Fruit fly (Drosophila melanogaster) whole organism, embryonic: Measurements from ENCODE around the gene tra.

Experiments
- Adf1 ChIP-seq: fragments of 200-800 bp; sonication (Bioruptor generic); IDR thresholded peaks from 2 replicates; pipeline ENCODE4 v1.3.6; 2022; ENCODE audit warnings: missing biosample characterization, missing genetic modification characterization
- BtbVII ChIP-seq: fragments of 200-800 bp; sonication (Bioruptor generic); optimal IDR thresholded peaks from 3 replicates; lab custom pipeline; 2017; ENCODE audit warnings: missing biosample characterization, mild to moderate bottlenecking, missing genetic modification characterization
- CG11456 ChIP-seq: fragments of 200-800 bp; sonication (Bioruptor generic); IDR thresholded peaks from 3 replicates; pipeline ENCODE4 v1.3.6; 2022; ENCODE audit warnings: missing biosample characterization, missing genetic modification characterization
- CG11696 ChIP-seq: fragments of 200-800 bp; sonication (Bioruptor generic); IDR thresholded peaks from 2 replicates; pipeline ENCODE4 v1.3.6; 2022; ENCODE audit warnings: missing biosample characterization, missing genetic modification characterization
- CG13894 ChIP-seq: fragments of 200-800 bp; sonication (Bioruptor generic); optimal IDR thresholded peaks from 3 replicates; lab custom pipeline; 2018; ENCODE audit warnings: missing biosample characterization, mild to moderate bottlenecking, missing genetic modification characterization, moderate library complexity
- CG15601 ChIP-seq: fragments of 200-800 bp; sonication (Bioruptor generic); optimal IDR thresholded peaks from 3 replicates; lab custom pipeline; 2019; ENCODE audit warnings: missing biosample characterization, mild to moderate bottlenecking, missing genetic modification characterization, moderate library complexity
- CG17328 ChIP-seq: fragments of 200-800 bp; sonication (Bioruptor generic); IDR thresholded peaks from 2 replicates; pipeline ENCODE4 v1.3.6; 2022; ENCODE audit warnings: missing biosample characterization, missing genetic modification characterization
- CG17568 ChIP-seq: fragments of 200-800 bp; sonication (Bioruptor generic); optimal IDR thresholded peaks from 2 replicates; lab custom pipeline; 2018; ENCODE audit warnings: missing biosample characterization, mild to moderate bottlenecking, missing genetic modification characterization, moderate library complexity
- CG18599 ChIP-seq: fragments of 200-800 bp; sonication (Bioruptor generic); optimal IDR thresholded peaks from 3 replicates; lab custom pipeline; 2017; ENCODE audit warnings: missing biosample characterization, missing genetic modification characterization, mild to moderate bottlenecking, moderate library complexity, missing genetic modification reagents
- CG32532 ChIP-seq: fragments of 200-800 bp; sonication (Bioruptor generic); IDR thresholded peaks from 2 replicates; pipeline ENCODE4 v1.3.6; 2022; ENCODE audit warnings: missing biosample characterization, missing genetic modification characterization
- CG34224 ChIP-seq: fragments of 200-800 bp; sonication (Bioruptor generic); IDR thresholded peaks from 3 replicates; pipeline ENCODE4 v1.3.6; 2022; ENCODE audit warnings: missing biosample characterization, missing genetic modification characterization; ENCODE audit not compliant: partially characterized antibody
- CG4617 ChIP-seq: fragments of 200-800 bp; sonication (Bioruptor generic); optimal IDR thresholded peaks from 3 replicates; lab custom pipeline; 2016; ENCODE audit warnings: missing biosample characterization, missing genetic modification characterization, borderline replicate concordance
- CG5180 ChIP-seq: fragments of 200-800 bp; sonication (Bioruptor generic); optimal IDR thresholded peaks from 3 replicates; lab custom pipeline; 2017; ENCODE audit warnings: missing biosample characterization, missing genetic modification characterization, mild to moderate bottlenecking, moderate library complexity, missing genetic modification reagents
- CG6854 ChIP-seq: fragments of 200-800 bp; sonication (Bioruptor generic); optimal IDR thresholded peaks from 3 replicates; lab custom pipeline; 2017; ENCODE audit warnings: missing biosample characterization, mild to moderate bottlenecking, missing genetic modification characterization
- Deaf1 ChIP-seq: fragments of 200-800 bp; optimal IDR thresholded peaks from 3 replicates; lab custom pipeline; 2019; ENCODE audit warnings: missing biosample characterization, mild to moderate bottlenecking, missing genetic modification characterization, moderate library complexity
- Hmr ChIP-seq: fragments of 200-800 bp; sonication (Bioruptor generic); optimal IDR thresholded peaks from 3 replicates; lab custom pipeline; 2017; ENCODE audit warnings: mild to moderate bottlenecking, missing biosample characterization, missing genetic modification reagents, missing genetic modification characterization
- Jarid2 ChIP-seq: fragments of 200-800 bp; sonication (Bioruptor generic); optimal IDR thresholded peaks from 3 replicates; lab custom pipeline; 2017; ENCODE audit warnings: mild to moderate bottlenecking, missing biosample characterization, missing genetic modification reagents, missing genetic modification characterization
- Mad ChIP-seq: fragments of 200-800 bp; sonication (Bioruptor generic); optimal IDR thresholded peaks from 2 replicates; lab custom pipeline; 2016; ENCODE audit warnings: missing biosample characterization, missing genetic modification characterization
- Spps ChIP-seq: fragments of 200-800 bp; sonication (Bioruptor generic); optimal IDR thresholded peaks from 2 replicates; lab custom pipeline; 2018; ENCODE audit warnings: missing biosample characterization, mild to moderate bottlenecking, missing genetic modification characterization
- abd-A ChIP-seq: fragments of 200-800 bp; sonication (Bioruptor generic); optimal IDR thresholded peaks from 3 replicates; lab custom pipeline; 2019; ENCODE audit warnings: missing biosample characterization, mild to moderate bottlenecking, missing genetic modification characterization, moderate library complexity
- crol ChIP-seq: fragments of 200-800 bp; sonication (Bioruptor generic); IDR thresholded peaks from 2 replicates; pipeline ENCODE4 v1.3.6; 2022; ENCODE audit warnings: missing biosample characterization, missing genetic modification characterization
- inv ChIP-seq: fragments of 200-800 bp; sonication (Bioruptor generic); IDR thresholded peaks from 2 replicates; pipeline ENCODE4 v1.3.6; 2022; ENCODE audit warnings: missing biosample characterization, missing genetic modification characterization; ENCODE audit not compliant: partially characterized antibody
- lab ChIP-seq: fragments of 200-800 bp; sonication (Bioruptor generic); optimal IDR thresholded peaks from 3 replicates; lab custom pipeline; 2017; ENCODE audit warnings: missing biosample characterization, missing genetic modification characterization, mild to moderate bottlenecking, moderate library complexity, missing genetic modification reagents
- lola ChIP-seq, 3 experiments: fragments of >200 bp in 2 of 3; fragments of 200-800 bp in 1 of 3; sonication (Bioruptor generic) in 1 of 3; optimal IDR thresholded peaks; 2 replicates each; lab custom pipeline; 2017 to 2019; ENCODE audit warnings: missing biosample characterization in 3 of 3, missing genetic modification characterization in 3 of 3, mild to moderate bottlenecking in 1 of 3, moderate library complexity in 1 of 3
- nmo ChIP-seq: fragments of 200-800 bp; sonication (Bioruptor generic); optimal IDR thresholded peaks from 2 replicates; lab custom pipeline; 2018; ENCODE audit warnings: missing biosample characterization, mild to moderate bottlenecking, missing genetic modification characterization, moderate library complexity
- oc ChIP-seq: fragments of 200-800 bp; sonication (Bioruptor generic); optimal IDR thresholded peaks from 2 replicates; lab custom pipeline; 2018; ENCODE audit warnings: missing biosample characterization, mild to moderate bottlenecking, missing genetic modification characterization, moderate library complexity
- odd ChIP-seq: fragments of 200-800 bp; sonication (Bioruptor generic); optimal IDR thresholded peaks from 2 replicates; lab custom pipeline; 2017; ENCODE audit warnings: missing biosample characterization, mild to moderate bottlenecking, missing genetic modification characterization
- psq ChIP-seq: fragments of 200-800 bp; sonication (Bioruptor generic); optimal IDR thresholded peaks from 2 replicates; lab custom pipeline; 2017; ENCODE audit warnings: missing biosample characterization, missing genetic modification characterization
- ranshi ChIP-seq: fragments of 200-800 bp; sonication (Bioruptor generic); IDR thresholded peaks from 2 replicates; pipeline ENCODE4 v1.3.6; 2022; ENCODE audit warnings: missing biosample characterization, missing genetic modification characterization
- scrt ChIP-seq: fragments of 200-800 bp; sonication (Bioruptor generic); optimal IDR thresholded peaks from 2 replicates; lab custom pipeline; 2018; ENCODE audit warnings: missing biosample characterization, mild to moderate bottlenecking, missing genetic modification characterization, moderate library complexity
- sd ChIP-seq: fragments of 200-800 bp; sonication (Bioruptor generic); optimal IDR thresholded peaks from 3 replicates; lab custom pipeline; 2018; ENCODE audit warnings: missing biosample characterization, mild to moderate bottlenecking, missing genetic modification characterization, moderate library complexity
- ttk ChIP-seq: fragments of 200-800 bp; sonication (Bioruptor generic); IDR thresholded peaks from 2 replicates; pipeline ENCODE4 v2.1.2; 2022; ENCODE audit warnings: missing biosample characterization, missing genetic modification characterization
- unc-4 ChIP-seq: fragments of 200-800 bp; sonication (Bioruptor generic); IDR thresholded peaks from 2 replicates; pipeline ENCODE4 v1.3.6; 2022; ENCODE audit warnings: missing biosample characterization, missing genetic modification characterization; ENCODE audit not compliant: partially characterized antibody

tra gene

DNA sequence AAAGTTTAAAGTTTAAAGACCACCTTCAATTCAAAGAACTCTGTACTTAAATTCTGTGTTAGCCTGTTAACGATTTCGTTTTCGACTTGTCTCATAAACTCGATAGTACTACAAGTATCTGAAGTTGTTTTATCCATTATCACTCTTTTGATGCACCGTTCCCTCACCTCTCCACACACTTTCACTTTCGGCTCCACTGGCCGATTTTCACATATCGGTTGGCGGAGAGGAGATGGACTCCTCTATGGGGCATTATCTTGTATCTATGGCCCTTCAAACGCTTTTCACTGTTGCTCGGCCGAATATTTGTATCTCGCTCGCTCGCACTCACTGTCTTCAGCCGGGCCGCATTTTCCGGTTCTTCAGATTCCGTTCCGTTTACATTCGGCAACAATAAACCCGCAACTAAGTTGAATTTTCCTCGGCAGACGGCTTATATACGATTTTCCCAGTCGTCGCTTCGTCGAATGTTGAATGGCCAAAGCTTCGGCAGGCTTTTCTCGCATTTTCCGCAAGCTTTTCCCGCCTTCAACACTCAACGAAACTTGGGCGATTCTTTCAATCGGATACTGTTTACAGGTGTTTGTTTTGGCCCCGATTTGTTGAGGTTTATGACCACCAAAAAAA is 47.7 kb downstream of the tra start, which contains the start of gene CG43373 (continued):
- TF ChIP-seq CG34224 (GFP tag; lab: Robert Waterston, UW) = no peak
- no peak for TF ChIP-seq CG4617 (GFP tag; lab: Kevin White, UChicago)
- no peak for TF ChIP-seq BtbVII (GFP tag; lab: Kevin White, UChicago)
- TF ChIP-seq odd = peak; percentile 28
- TF ChIP-seq CG6854 (GFP tag; lab: Kevin White, UChicago) = peak; percentile 22
- peak; percentile 100 for TF ChIP-seq CG15601 (tag; lab: Kevin White, UChicago)
- TF ChIP-seq inv (GFP tag; lab: Robert Waterston, UW) = no peak
- TF ChIP-seq crol (GFP tag; lab: Robert Waterston, UW) = 0 out of 2 replicates have a peak, but pooled peaks have one; percentile 20
- peak; percentile 2 for TF ChIP-seq sd (tag; lab: Kevin White, UChicago)
- TF ChIP-seq psq (GFP tag; lab: Kevin White, UChicago) = no peak
- 0 out of 2 replicates have a peak, but pooled peaks have one; percentile 21 for TF ChIP-seq CG17328 (GFP tag; lab: Robert Waterston, UW)
- TF ChIP-seq CG18599 (GFP tag; lab: Kevin White, UChicago) = peak; percentile 54
- TF ChIP-seq lola (GFP tag; optimal IDR thresholded peaks at IDR 0.05; lab: Kevin White, UChicago) = no peak
- TF ChIP-seq Jarid2 (GFP tag; lab: Kevin White, UChicago) = peak; percentile 71
- TF ChIP-seq unc-4 (GFP tag; lab: Robert Waterston, UW) = no peak
- peak; percentile 61 for TF ChIP-seq abd-A (tag; lab: Kevin White, UChicago)
- peak; percentile 36 for TF ChIP-seq lab (GFP tag; lab: Kevin White, UChicago)
- TF ChIP-seq nmo (GFP tag; lab: Kevin White, UChicago) = no peak
- TF ChIP-seq ranshi = no peak
- TF ChIP-seq Adf1 (GFP tag; lab: Robert Waterston, UW) = no peak
- peak; percentile 63 for TF ChIP-seq CG5180
- no peak for TF ChIP-seq Mad
- peak; percentile 35 for TF ChIP-seq Hmr
- peak; percentile 70 for TF ChIP-seq scrt (GFP tag; lab: Kevin White, UChicago)
- no peak for TF ChIP-seq Spps
- TF ChIP-seq CG17568 (GFP tag; lab: Kevin White, UChicago) = peak; percentile 26
- TF ChIP-seq CG32532 (GFP tag; lab: Robert Waterston, UW) = peak; percentile 33; the same call in 1 of the 2 replicates
- 0 out of 3 replicates have a peak, but pooled peaks have one; percentile 60 for TF ChIP-seq CG11456 (GFP tag; lab: Robert Waterston, UW)
- TF ChIP-seq ttk = no peak
- TF ChIP-seq CG13894 (tag; lab: Kevin White, UChicago) = peak; percentile 54
- peak; percentile 8 for TF ChIP-seq oc (tag; lab: Kevin White, UChicago)
- TF ChIP-seq Deaf1 (tag; lab: Kevin White, UChicago) = peak; percentile 63
- TF ChIP-seq CG11696 (GFP tag; lab: Robert Waterston, UW) = 0 out of 2 replicates have a peak, but pooled peaks have one; percentile 9
